Worm (Caenorhabditis elegans) whole organism, L1 larva: ENCODE results near the gene C27C12.1.

ENCODE experiments used
- C16A3.4 ChIP-seq: fragments of 150-350 bp; optimal IDR thresholded peaks from 2 replicates; lab custom pipeline; 2014; ENCODE audit warnings: missing biosample characterization, missing genetic modification characterization
- alr-1 ChIP-seq: fragments of 200-800 bp; sonication (Bioruptor generic); optimal IDR thresholded peaks from 2 replicates; lab custom pipeline; 2018; ENCODE audit warnings: borderline replicate concordance, mild to moderate bottlenecking, missing genetic modification characterization, missing compliant biosample characterization
- dpl-1 ChIP-seq, 3 experiments: fragments of 150-350 bp in 2 of 3; sonication (generic microtip) in 1 of 3; optimal IDR thresholded peaks; 2 replicates each; lab custom pipeline; 2014 to 2017; ENCODE audit warnings: missing biosample characterization in 3 of 3, missing genetic modification characterization in 3 of 3, missing genetic modification reagents in 3 of 3
- elt-3 ChIP-seq, 6 experiments: fragments of 150-350 bp in 1 of 6; sonication (generic microtip); optimal IDR thresholded peaks; 2 replicates each; lab custom pipeline; 2017 to 2018; ENCODE audit warnings: missing biosample characterization in 6 of 6, missing genetic modification characterization in 6 of 6, inconsistent platforms in 1 of 6
- fkh-10 ChIP-seq: sonication (generic microtip); optimal IDR thresholded peaks from 2 replicates; lab custom pipeline; 2017; ENCODE audit warnings: missing biosample characterization, missing genetic modification reagents, missing genetic modification characterization
- lin-35 ChIP-seq, 2 experiments: fragments of 150-350 bp; optimal IDR thresholded peaks; 2 replicates each; lab custom pipeline; 2014; ENCODE audit warnings: missing biosample characterization in 2 of 2, missing genetic modification characterization in 2 of 2, missing genetic modification reagents in 2 of 2
- lin-39 ChIP-seq: fragments of 150-350 bp; optimal IDR thresholded peaks from 2 replicates; lab custom pipeline; 2014; ENCODE audit warnings: missing biosample characterization, missing genetic modification reagents, missing genetic modification characterization
- mef-2 ChIP-seq: fragments of 150-350 bp; optimal IDR thresholded peaks from 2 replicates; lab custom pipeline; 2014; ENCODE audit warnings: missing biosample characterization, missing genetic modification characterization
- nhr-28 ChIP-seq: fragments of 150-350 bp; optimal IDR thresholded peaks from 2 replicates; lab custom pipeline; 2014; ENCODE audit warnings: missing biosample characterization, missing genetic modification characterization
- unc-86 ChIP-seq: sonication (generic microtip); optimal IDR thresholded peaks from 2 replicates; lab custom pipeline; 2016; ENCODE audit warnings: missing genetic modification characterization, missing compliant biosample characterization

ce11 chrX:14806936-14807335, 46.6 kb downstream of the C27C12.1 start, which contains the start of gene F42D1.4:
- TF ChIP-seq lin-39 (tag; lab: Kevin White, UChicago), result no peak
- no peak for TF ChIP-seq mef-2 (tag; lab: Kevin White, UChicago)
- no peak for TF ChIP-seq dpl-1 (GFP tag; optimal IDR thresholded peaks at IDR 0.05; lab: Kevin White, UChicago)
- TF ChIP-seq alr-1 (tag; lab: Kevin White, UChicago), result no peak
- TF ChIP-seq fkh-10, result no peak
- no peak for TF ChIP-seq C16A3.4 (tag; lab: Kevin White, UChicago)
- no peak for TF ChIP-seq unc-86 (tag; lab: Kevin White, UChicago)
- no peak for TF ChIP-seq lin-35 (GFP tag; optimal IDR thresholded peaks at IDR 0.05; lab: Kevin White, UChicago)
- no peak for TF ChIP-seq nhr-28
- no peak for TF ChIP-seq elt-3 (tag; optimal IDR thresholded peaks at IDR 0.05; lab: Kevin White, UChicago)
